Worm (Caenorhabditis elegans) whole organism, late embryonic: Measurements from ENCODE around the gene bcmo-2.

Experiments
- T23F11.4 ChIP-seq: fragments of 200-800 bp; sonication (Bioruptor generic); optimal IDR thresholded peaks from 2 replicates; lab custom pipeline; 2018; ENCODE audit warnings: mild to moderate bottlenecking, missing genetic modification characterization, missing compliant biosample characterization
- Y22D7AL.16 ChIP-seq: sonication (generic microtip); optimal IDR thresholded peaks from 2 replicates; lab custom pipeline; 2016; ENCODE audit warnings: missing genetic modification characterization, missing compliant biosample characterization
- ama-1 ChIP-seq: fragments of 150-350 bp; optimal IDR thresholded peaks from 2 replicates; lab custom pipeline; 2014
- elt-2 ChIP-seq: sonication (generic microtip); optimal IDR thresholded peaks from 2 replicates; lab custom pipeline; 2016; ENCODE audit warnings: missing genetic modification reagents, missing genetic modification characterization, missing compliant biosample characterization
- eyg-1 ChIP-seq: sonication (generic microtip); optimal IDR thresholded peaks from 2 replicates; lab custom pipeline; 2016; ENCODE audit warnings: missing genotype, missing genetic modification characterization, missing compliant biosample characterization
- npax-4 ChIP-seq: sonication (generic microtip); optimal IDR thresholded peaks from 2 replicates; lab custom pipeline; 2016; ENCODE audit warnings: missing genetic modification characterization, missing compliant biosample characterization
- pag-3 ChIP-seq: sonication (generic microtip); optimal IDR thresholded peaks from 2 replicates; lab custom pipeline; 2016; ENCODE audit warnings: missing compliant biosample characterization, missing genetic modification characterization, borderline replicate concordance
- syd-9 ChIP-seq: sonication (generic microtip); optimal IDR thresholded peaks from 2 replicates; lab custom pipeline; 2016; ENCODE audit warnings: mild to moderate bottlenecking, missing genetic modification characterization, moderate library complexity, missing compliant biosample characterization
- ttx-3 ChIP-seq: sonication (generic microtip); optimal IDR thresholded peaks from 2 replicates; lab custom pipeline; 2016; ENCODE audit warnings: missing genetic modification reagents, missing genetic modification characterization, missing compliant biosample characterization

ce11 chrII:3947404-3947803 is 36.8 kb upstream of the bcmo-2 start:
- TF ChIP-seq ama-1 (no peak), elt-2 (tag; lab: Kevin White, UChicago) (no peak), T23F11.4 (no peak), eyg-1 (tag; lab: Kevin White, UChicago) (no peak), pag-3 (tag; lab: Kevin White, UChicago) (no peak), Y22D7AL.16 (no peak), npax-4 (tag; lab: Kevin White, UChicago) (no peak), syd-9 (tag; lab: Kevin White, UChicago) (no peak), ttx-3 (tag; lab: Kevin White, UChicago) (no peak)
